Worm (Caenorhabditis elegans) whole organism, late embryonic: ENCODE results near the gene nhr-129.

Source experiments
- C08G9.2 ChIP-seq: sonication (generic microtip); optimal IDR thresholded peaks from 2 replicates; lab custom pipeline; 2016; ENCODE audit warnings: mild to moderate bottlenecking, missing genetic modification characterization, moderate library complexity, missing compliant biosample characterization
- K09A11.1 ChIP-seq: sonication (generic microtip); optimal IDR thresholded peaks from 2 replicates; lab custom pipeline; 2017; ENCODE audit warnings: antibody characterized with exemption, mild to moderate bottlenecking, missing genetic modification characterization, missing compliant biosample characterization; ENCODE audit not compliant: insufficient read depth
- T23F11.4 ChIP-seq: fragments of 200-800 bp; sonication (Bioruptor generic); optimal IDR thresholded peaks from 2 replicates; lab custom pipeline; 2018; ENCODE audit warnings: mild to moderate bottlenecking, missing genetic modification characterization, missing compliant biosample characterization
- Y22D7AL.16 ChIP-seq: sonication (generic microtip); optimal IDR thresholded peaks from 2 replicates; lab custom pipeline; 2016; ENCODE audit warnings: missing genetic modification characterization, missing compliant biosample characterization
- ahr-1 ChIP-seq: sonication (generic microtip); optimal IDR thresholded peaks from 2 replicates; lab custom pipeline; 2016; ENCODE audit warnings: missing genetic modification characterization, missing compliant biosample characterization
- ceh-14 ChIP-seq: sonication (generic microtip); optimal IDR thresholded peaks from 2 replicates; lab custom pipeline; 2016; ENCODE audit warnings: missing genotype, missing genetic modification characterization, missing compliant biosample characterization
- ceh-2 ChIP-seq: sonication (generic microtip); optimal IDR thresholded peaks from 2 replicates; lab custom pipeline; 2016; ENCODE audit warnings: missing genotype, missing genetic modification characterization, missing compliant biosample characterization
- ceh-22 ChIP-seq: sonication (generic microtip); optimal IDR thresholded peaks from 2 replicates; lab custom pipeline; 2017; ENCODE audit warnings: missing biosample characterization, missing genetic modification characterization
- ceh-31 ChIP-seq: sonication (generic microtip); optimal IDR thresholded peaks from 2 replicates; lab custom pipeline; 2016; ENCODE audit warnings: missing genetic modification characterization, missing compliant biosample characterization
- ceh-48 ChIP-seq: sonication (generic microtip); optimal IDR thresholded peaks from 2 replicates; lab custom pipeline; 2016; ENCODE audit warnings: missing genetic modification characterization, inconsistent platforms, missing compliant biosample characterization
- ceh-9 ChIP-seq: sonication (generic microtip); optimal IDR thresholded peaks from 2 replicates; lab custom pipeline; 2016; ENCODE audit warnings: mild to moderate bottlenecking, missing genetic modification characterization, inconsistent platforms, missing compliant biosample characterization
- che-1 ChIP-seq: sonication (generic microtip); optimal IDR thresholded peaks from 2 replicates; lab custom pipeline; 2016; ENCODE audit warnings: mild to moderate bottlenecking, missing genetic modification characterization, missing compliant biosample characterization
- dve-1 ChIP-seq: sonication (generic microtip); optimal IDR thresholded peaks from 2 replicates; lab custom pipeline; 2017; ENCODE audit warnings: antibody characterized with exemption, mild to moderate bottlenecking, missing genetic modification characterization, missing compliant biosample characterization
- elt-2 ChIP-seq: sonication (generic microtip); optimal IDR thresholded peaks from 2 replicates; lab custom pipeline; 2016; ENCODE audit warnings: missing genetic modification reagents, missing genetic modification characterization, missing compliant biosample characterization
- fkh-6 ChIP-seq: sonication (generic microtip); optimal IDR thresholded peaks from 2 replicates; lab custom pipeline; 2016; ENCODE audit warnings: missing genetic modification characterization, missing compliant biosample characterization
- hlh-13 ChIP-seq: fragments of 200-800 bp; sonication (Bioruptor generic); optimal IDR thresholded peaks from 2 replicates; lab custom pipeline; 2018; ENCODE audit warnings: mild to moderate bottlenecking, missing genetic modification characterization, missing compliant biosample characterization
- hlh-15 ChIP-seq: sonication (generic microtip); optimal IDR thresholded peaks from 2 replicates; lab custom pipeline; 2016; ENCODE audit warnings: missing genetic modification characterization, missing compliant biosample characterization
- hlh-8 ChIP-seq: sonication (generic microtip); optimal IDR thresholded peaks from 2 replicates; lab custom pipeline; 2016; ENCODE audit warnings: missing genotype, missing genetic modification characterization, missing compliant biosample characterization
- lim-6 ChIP-seq: sonication (generic microtip); optimal IDR thresholded peaks from 2 replicates; lab custom pipeline; 2016; ENCODE audit warnings: missing genetic modification characterization, missing compliant biosample characterization
- lin-11 ChIP-seq: fragments of 200-800 bp; sonication (Bioruptor generic); optimal IDR thresholded peaks from 2 replicates; lab custom pipeline; 2018; ENCODE audit warnings: mild to moderate bottlenecking, missing genetic modification characterization, missing compliant biosample characterization
- madf-2 ChIP-seq: sonication (generic microtip); optimal IDR thresholded peaks from 2 replicates; lab custom pipeline; 2017; ENCODE audit warnings: missing genetic modification characterization, missing compliant biosample characterization
- nhr-11 ChIP-seq: fragments of 150-350 bp; optimal IDR thresholded peaks from 2 replicates; lab custom pipeline; 2014; ENCODE audit warnings: missing biosample characterization, missing genetic modification characterization
- odd-2 ChIP-seq: sonication (generic microtip); optimal IDR thresholded peaks from 2 replicates; lab custom pipeline; 2017; ENCODE audit warnings: antibody characterized with exemption, mild to moderate bottlenecking, missing genetic modification characterization, missing compliant biosample characterization
- pat-9 ChIP-seq: fragments of 200-800 bp; sonication (Bioruptor generic); optimal IDR thresholded peaks from 2 replicates; lab custom pipeline; 2018; ENCODE audit warnings: mild to moderate bottlenecking, missing genetic modification characterization, moderate library complexity, missing compliant biosample characterization
- pax-1 ChIP-seq: fragments of 150-350 bp; optimal IDR thresholded peaks from 2 replicates; lab custom pipeline; 2014; ENCODE audit warnings: missing biosample characterization, missing genetic modification characterization
- pha-4 ChIP-seq: fragments of 150-350 bp; optimal IDR thresholded peaks from 2 replicates; lab custom pipeline; 2018; ENCODE audit warnings: missing biosample characterization, missing genetic modification reagents, missing genetic modification characterization
- pqm-1 ChIP-seq: sonication (generic microtip); optimal IDR thresholded peaks from 2 replicates; lab custom pipeline; 2016; ENCODE audit warnings: missing genetic modification characterization, missing compliant biosample characterization
- rnt-1 ChIP-seq: sonication (generic microtip); optimal IDR thresholded peaks from 2 replicates; lab custom pipeline; 2016; ENCODE audit warnings: missing genetic modification characterization, missing compliant biosample characterization
- sox-2 ChIP-seq: fragments of 200-800 bp; sonication (Bioruptor generic); IDR thresholded peaks from 2 replicates; pipeline ENCODE4 v1.3.6; 2022; ENCODE audit warnings: missing genetic modification reagents, missing genetic modification characterization, missing compliant biosample characterization
- sox-4 ChIP-seq: sonication (generic microtip); optimal IDR thresholded peaks from 2 replicates; lab custom pipeline; 2017; ENCODE audit warnings: mild to moderate bottlenecking, missing genetic modification characterization, inconsistent platforms, missing compliant biosample characterization
- ttx-3 ChIP-seq: sonication (generic microtip); optimal IDR thresholded peaks from 2 replicates; lab custom pipeline; 2016; ENCODE audit warnings: missing genetic modification reagents, missing genetic modification characterization, missing compliant biosample characterization
- unc-3 ChIP-seq, 2 experiments: fragments of 200-800 bp in 1 of 2; sonication (Bioruptor generic) in 1 of 2; sonication (generic microtip) in 1 of 2; conservative IDR thresholded peaks in 1 of 2; optimal IDR thresholded peaks in 1 of 2; 2 replicates each; pipeline versions ENCODE4 v1.3.6 to Lab custom; 2016 to 2022; ENCODE audit warnings: missing compliant biosample characterization in 2 of 2, missing genetic modification characterization in 2 of 2, missing genetic modification reagents in 1 of 2
- unc-42 ChIP-seq: sonication (generic microtip); optimal IDR thresholded peaks from 2 replicates; lab custom pipeline; 2016; ENCODE audit warnings: missing genotype, missing genetic modification characterization, missing compliant biosample characterization
- unc-55 ChIP-seq: sonication (generic microtip); optimal IDR thresholded peaks from 2 replicates; lab custom pipeline; 2017; ENCODE audit warnings: missing biosample characterization, missing genetic modification reagents, missing genetic modification characterization
- unc-86 ChIP-seq: sonication (generic microtip); optimal IDR thresholded peaks from 2 replicates; lab custom pipeline; 2016; ENCODE audit warnings: missing genetic modification characterization, missing compliant biosample characterization
- zip-5 ChIP-seq: sonication (generic microtip); optimal IDR thresholded peaks from 2 replicates; lab custom pipeline; 2016; ENCODE audit warnings: missing genetic modification characterization, missing compliant biosample characterization
- ztf-16 ChIP-seq: sonication (generic microtip); optimal IDR thresholded peaks from 2 replicates; lab custom pipeline; 2017; ENCODE audit warnings: missing genetic modification characterization, missing compliant biosample characterization

Gene nhr-129

ce11 chrV:13360254-13360653, 29.4 kb upstream of the nhr-129 start, which contains the start of gene F32H5.4:
TSS of gene F32H5.4 (plus strand) at chrV:13360554.
- TF ChIP-seq Y22D7AL.16 (no peak), T23F11.4 (GFP tag; lab: Kevin White, UChicago) (no peak), dve-1 (no peak), sox-4 (no peak), ceh-22 (no peak), lin-11 (tag; lab: Kevin White, UChicago) (no peak), pat-9 (tag; lab: Kevin White, UChicago) (no peak), zip-5 (tag; lab: Kevin White, UChicago) (no peak), pha-4 (tag; lab: Kevin White, UChicago) (no peak), unc-42 (no peak), ceh-9 (tag; lab: Kevin White, UChicago) (no peak)
- TF ChIP-seq, all 69 proteins: peak for 0

ce11 chrV:13358823-13359592, 28.2 kb upstream of the nhr-129 start, which contains the start of gene F32H5.3:
TSS of gene F32H5.3 (plus strand) at chrV:13359335.
- no peak for TF ChIP-seq odd-2
- no peak for TF ChIP-seq ceh-48
- no peak for TF ChIP-seq sox-2 (GFP tag; lab: Robert Waterston, UW)
- no peak for TF ChIP-seq hlh-8 (tag; lab: Kevin White, UChicago)
- no peak for TF ChIP-seq unc-86
- no peak for TF ChIP-seq ahr-1 (tag; lab: Kevin White, UChicago)

- peak; percentile 19 for TF ChIP-seq elt-2 (tag; lab: Kevin White, UChicago)
- no peak for TF ChIP-seq unc-55 (GFP tag; lab: Kevin White, UChicago)
- no peak for TF ChIP-seq rnt-1
- TF ChIP-seq ceh-31 (tag; lab: Kevin White, UChicago) = no peak
Measured at ce11 chrV:13357652-13358281, 26.9 kb upstream of the nhr-129 start, which contains the start of gene F32H5.1. TSS of gene F32H5.1 (minus strand) at chrV:13358037.

- TF ChIP-seq madf-2 (tag; lab: Kevin White, UChicago) = no peak
- no peak for TF ChIP-seq ztf-16
- TF ChIP-seq C08G9.2 (tag; lab: Kevin White, UChicago) = no peak
- TF ChIP-seq pqm-1 = no peak
- no peak for TF ChIP-seq K09A11.1 (tag; lab: Kevin White, UChicago)
- TF ChIP-seq ceh-14 (tag; lab: Kevin White, UChicago) = no peak
- TF ChIP-seq pat-9 (tag; lab: Kevin White, UChicago) = no peak
- TF ChIP-seq nhr-11 = no peak
- TF ChIP-seq ceh-22 = no peak
- no peak for TF ChIP-seq lim-6 (tag; lab: Kevin White, UChicago)
- TF ChIP-seq, all 69 proteins: peak for 0
Measured at ce11 chrV:13356210-13356609, 25.4 kb upstream of the nhr-129 start.

- TF ChIP-seq madf-2 (tag; lab: Kevin White, UChicago) = no peak
- no peak for TF ChIP-seq unc-3 (GFP tag; conservative IDR thresholded peaks at IDR 0.05; lab: Robert Waterston, UW)
- no peak for TF ChIP-seq unc-3 (tag; optimal IDR thresholded peaks at IDR 0.05; lab: Kevin White, UChicago)
- no peak for TF ChIP-seq hlh-13 (GFP tag; lab: Kevin White, UChicago)
- TF ChIP-seq ceh-2 (tag; lab: Kevin White, UChicago) = no peak
- TF ChIP-seq pha-4 (tag; lab: Kevin White, UChicago) = no peak
- no peak for TF ChIP-seq hlh-15
- TF ChIP-seq pqm-1 = no peak
- no peak for TF ChIP-seq che-1 (tag; lab: Kevin White, UChicago)
- TF ChIP-seq fkh-6 (tag; lab: Kevin White, UChicago) = no peak
- no peak for TF ChIP-seq unc-42
- no peak for TF ChIP-seq ttx-3 (tag; lab: Kevin White, UChicago)
- TF ChIP-seq pax-1 (tag; lab: Kevin White, UChicago) = no peak
Measured at ce11 chrV:13352415-13352814, 21.6 kb upstream of the nhr-129 start.
